Worm (Caenorhabditis elegans): Measurements from ENCODE around the gene srw-143.
"Not testable (repeated sequence)": the region's sequence is repeated elsewhere in the genome, so short reads cannot be mapped to it uniquely, and the experiment has no call there.

Gene srw-143

ce11 chrV:2979978-2980377 is 38.7 kb upstream of the srw-143 start, which contains the start of gene srw-118:
Gene srw-118, minus strand, starts transcription at chrV:2980078.
- TF ChIP-seq F33H1.4 (GFP tag; IDR thresholded peaks at IDR 0.05) (no peak), pbrm-1 (GFP tag; IDR thresholded peaks at IDR 0.05) (no peak), ceh-91 (GFP tag; IDR thresholded peaks at IDR 0.05) (no peak), F55B11.4 (tag; optimal IDR thresholded peaks at IDR 0.05; ENCODE audit: borderline replicate concordance, insufficient read depth) (no peak), F22D6.2 (tag; optimal IDR thresholded peaks at IDR 0.05) (no peak)

ce11 chrV:2976287-2976686 is 35.0 kb upstream of the srw-143 start, which contains the start of gene srw-124:
Gene srw-124, plus strand, starts transcription at chrV:2976587.
- no peak for TF ChIP-seq tbx-9 (tag; optimal IDR thresholded peaks at IDR 0.05; ENCODE audit: borderline replicate concordance)
- no peak for TF ChIP-seq F22D6.2 (tag; optimal IDR thresholded peaks at IDR 0.05)
- no peak for TF ChIP-seq lin-26 (GFP tag; IDR thresholded peaks at IDR 0.05)
- TF ChIP-seq tbp1 (GFP tag; optimal IDR thresholded peaks at IDR 0.05): no peak
- no peak for TF ChIP-seq aptf-3 (GFP tag; IDR thresholded peaks at IDR 0.05)
- no peak for TF ChIP-seq repo-1 (tag; optimal IDR thresholded peaks at IDR 0.05)
- no peak for TF ChIP-seq snpc-1.3 (tag; optimal IDR thresholded peaks at IDR 0.05; ENCODE audit: insufficient read depth)
- TF ChIP-seq F39B2.1 (GFP tag; IDR thresholded peaks at IDR 0.05): no peak
- no peak for TF ChIP-seq lin-40 (tag; optimal IDR thresholded peaks at IDR 0.05)

ce11 chrV:2975285-2975684 is 34.0 kb upstream of the srw-143 start, which contains the start of gene srw-123:
Gene srw-123, minus strand, starts transcription at chrV:2975385.
- not testable (repeated sequence) for TF ChIP-seq atf-7 (tag; optimal IDR thresholded peaks at IDR 0.05); nfyb-1 (GFP tag; IDR thresholded peaks at IDR 0.05); F57C9.4 (tag; optimal IDR thresholded peaks at IDR 0.05)

DNA sequence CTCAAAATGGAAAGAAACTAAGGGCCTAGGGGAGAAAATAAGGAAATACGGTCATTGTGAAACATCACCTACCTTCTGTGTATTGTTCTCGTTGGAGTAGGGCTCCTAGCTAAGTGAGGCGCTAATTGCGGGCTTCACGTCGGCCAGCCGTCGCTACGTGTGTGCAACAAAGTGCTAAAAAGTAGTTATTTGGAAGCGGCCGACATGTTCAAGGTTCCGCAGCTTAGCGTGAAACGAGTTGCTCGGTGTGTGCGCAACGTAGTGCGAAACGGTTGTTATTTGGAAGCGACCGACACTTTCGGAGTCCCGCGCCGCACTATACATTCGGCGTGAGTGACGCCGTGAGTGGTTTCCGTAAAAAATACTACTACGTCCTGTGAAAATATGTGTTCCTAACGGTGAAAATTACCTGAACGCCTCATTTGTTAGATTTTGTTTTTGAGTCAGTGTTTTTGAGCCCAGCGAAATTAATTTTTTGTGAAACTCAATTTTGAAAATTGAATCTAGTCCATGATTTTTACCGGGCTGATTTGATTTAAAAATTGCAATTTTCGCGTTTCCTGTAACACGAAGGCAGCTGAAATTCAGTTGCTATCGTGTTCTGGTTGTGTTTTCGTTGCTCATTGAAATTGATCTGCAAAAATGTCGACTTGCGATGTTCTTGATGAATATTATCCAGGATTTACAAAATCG is 30.1 kb upstream of the srw-143 start, which contains the start of gene srw-129:
TSS of gene srw-129 (plus strand) at position 643 of the 693 bp plus-strand sequence.
- no peak for TF ChIP-seq K11D2.4 (GFP tag; IDR thresholded peaks at IDR 0.05)
- TF ChIP-seq madf-3 (GFP tag; IDR thresholded peaks at IDR 0.05): no peak
- no peak for TF ChIP-seq rpc-1 (optimal IDR thresholded peaks at IDR 0.05)
- TF ChIP-seq rpc-1 (tag; optimal IDR thresholded peaks at IDR 0.05): peak; percentile 22
- no peak for TF ChIP-seq zim-3 (tag; optimal IDR thresholded peaks at IDR 0.05)
- TF ChIP-seq snpc-4 (GFP tag; optimal IDR thresholded peaks at IDR 0.05): no peak
- TF ChIP-seq snpc-4 (tag; optimal IDR thresholded peaks at IDR 0.05): peak in 3 of 4 experiments; percentile 51 to 95 (median 91)
- TF ChIP-seq snpc-1.1 (tag; optimal IDR thresholded peaks at IDR 0.05; ENCODE audit: insufficient read depth): peak; percentile 84
- TF ChIP-seq tlf-1 (GFP tag; optimal IDR thresholded peaks at IDR 0.05): no peak
- TF ChIP-seq bed-2 (GFP tag; IDR thresholded peaks at IDR 0.05): no peak
- no peak for TF ChIP-seq F49E8.2 (tag; optimal IDR thresholded peaks at IDR 0.05; ENCODE audit: insufficient read depth)
- TF ChIP-seq mxl-1 (tag; optimal IDR thresholded peaks at IDR 0.05): no peak
- no peak for TF ChIP-seq attf-6 (GFP tag; IDR thresholded peaks at IDR 0.05)

DNA sequence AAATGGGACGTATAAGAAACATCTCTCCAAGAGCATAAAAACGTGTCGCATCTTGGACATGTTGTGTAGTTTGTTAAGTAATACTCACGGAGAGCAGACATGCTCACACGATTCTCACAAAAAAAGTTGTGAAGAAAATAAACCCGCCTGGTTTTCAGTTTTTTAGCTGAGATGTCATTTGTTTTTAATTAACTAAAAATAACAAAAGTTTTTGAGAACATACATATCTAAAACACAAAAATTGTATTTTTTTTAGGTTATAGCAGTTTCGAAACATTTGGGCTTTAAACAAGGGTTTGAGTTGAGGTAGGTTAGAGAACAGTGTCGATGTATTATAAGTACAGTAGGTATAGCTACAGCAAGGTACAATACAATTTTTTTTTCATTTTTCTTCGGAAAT is 23.5 kb upstream of the srw-143 start, which contains the start of gene srh-88:
TSS of gene srh-88 (minus strand) at position 101 of the 400 bp plus-strand sequence.
- TF ChIP-seq ZK185.1 (tag; optimal IDR thresholded peaks at IDR 0.05; ENCODE audit: poor library complexity, severe bottlenecking) (no peak), nfya-2 (GFP tag; IDR thresholded peaks at IDR 0.05) (no peak)

All from whole organism, young adult.